Fruit fly (Drosophila melanogaster) whole organism, embryonic: Measurements from ENCODE around the gene CG6830.

Experiments
- Antp ChIP-seq: fragments of 200-800 bp; sonication (Bioruptor generic); optimal IDR thresholded peaks from 3 replicates; lab custom pipeline; 2016; ENCODE audit warnings: missing biosample characterization, missing genetic modification characterization
- Atf3 ChIP-seq: fragments of 200-800 bp; sonication (Bioruptor generic); optimal IDR thresholded peaks from 3 replicates; lab custom pipeline; 2016; ENCODE audit warnings: missing biosample characterization, missing genetic modification characterization
- Atf6 ChIP-seq: fragments of 200-800 bp; sonication (Bioruptor generic); IDR thresholded peaks from 2 replicates; pipeline ENCODE4 v1.3.6; 2022; ENCODE audit warnings: missing biosample characterization, missing genetic modification characterization
- CG10565 ChIP-seq: fragments of 200-800 bp; sonication (Bioruptor generic); optimal IDR thresholded peaks from 3 replicates; lab custom pipeline; 2016; ENCODE audit warnings: missing biosample characterization, mild to moderate bottlenecking, missing genetic modification characterization
- CG11504 ChIP-seq: fragments of 200-800 bp; sonication (Bioruptor generic); optimal IDR thresholded peaks from 3 replicates; lab custom pipeline; 2019; ENCODE audit warnings: missing biosample characterization, mild to moderate bottlenecking, missing genetic modification characterization, moderate library complexity
- CG11723 ChIP-seq: fragments of 200-800 bp; sonication (Bioruptor generic); optimal IDR thresholded peaks from 2 replicates; lab custom pipeline; 2017; ENCODE audit warnings: missing biosample characterization, mild to moderate bottlenecking, missing genetic modification characterization
- CG12659 ChIP-seq: fragments of 200-800 bp; sonication (Bioruptor generic); optimal IDR thresholded peaks from 3 replicates; lab custom pipeline; 2017; ENCODE audit warnings: mild to moderate bottlenecking, missing biosample characterization, missing genetic modification reagents, missing genetic modification characterization
- CG14441 ChIP-seq: fragments of 200-800 bp; sonication (Bioruptor generic); IDR thresholded peaks from 2 replicates; pipeline ENCODE4 v1.3.6; 2022; ENCODE audit warnings: missing biosample characterization, missing genetic modification characterization
- CG14667 ChIP-seq: fragments of 200-800 bp; sonication (Bioruptor generic); IDR thresholded peaks from 2 replicates; pipeline ENCODE4 v1.3.6; 2022; ENCODE audit warnings: missing biosample characterization, missing genetic modification characterization
- CG14710 ChIP-seq: fragments of 200-800 bp; sonication (Bioruptor generic); optimal IDR thresholded peaks from 3 replicates; lab custom pipeline; 2019; ENCODE audit warnings: missing biosample characterization, mild to moderate bottlenecking, missing genetic modification characterization, moderate library complexity
- CG17328 ChIP-seq: fragments of 200-800 bp; sonication (Bioruptor generic); IDR thresholded peaks from 2 replicates; pipeline ENCODE4 v1.3.6; 2022; ENCODE audit warnings: missing biosample characterization, missing genetic modification characterization
- CG17359 ChIP-seq: fragments of 200-800 bp; sonication (Bioruptor generic); optimal IDR thresholded peaks from 3 replicates; lab custom pipeline; 2018; ENCODE audit warnings: missing biosample characterization, mild to moderate bottlenecking, missing genetic modification characterization, moderate library complexity
- CG18262 ChIP-seq: fragments of 200-800 bp; optimal IDR thresholded peaks from 3 replicates; lab custom pipeline; 2019; ENCODE audit warnings: missing biosample characterization, mild to moderate bottlenecking, missing genetic modification characterization, moderate library complexity
- CG2889 ChIP-seq: fragments of 200-800 bp; sonication (Bioruptor generic); IDR thresholded peaks from 3 replicates; pipeline ENCODE4 v1.3.6; 2022; ENCODE audit warnings: missing biosample characterization, missing genetic modification characterization
- CG30431 ChIP-seq: fragments of 200-800 bp; sonication (Bioruptor generic); optimal IDR thresholded peaks from 2 replicates; lab custom pipeline; 2017; ENCODE audit warnings: missing biosample characterization, missing genetic modification characterization
- CG31224 ChIP-seq: fragments of 200-800 bp; sonication (Bioruptor generic); IDR thresholded peaks from 2 replicates; pipeline ENCODE4 v1.3.6; 2022; ENCODE audit warnings: missing biosample characterization, missing genetic modification characterization
- CG3838 ChIP-seq: fragments of 200-800 bp; sonication (Bioruptor generic); optimal IDR thresholded peaks from 3 replicates; lab custom pipeline; 2016; ENCODE audit warnings: missing biosample characterization, missing genetic modification characterization
- CG4328 ChIP-seq: fragments of 200-800 bp; sonication (Bioruptor generic); optimal IDR thresholded peaks from 3 replicates; lab custom pipeline; 2017; ENCODE audit warnings: missing biosample characterization, missing genetic modification reagents, missing genetic modification characterization
- CG4360 ChIP-seq: fragments of 200-800 bp; sonication (Bioruptor generic); IDR thresholded peaks from 2 replicates; pipeline ENCODE4 v1.3.6; 2022; ENCODE audit warnings: missing biosample characterization, missing genetic modification characterization
- CG7745 ChIP-seq: fragments of 200-800 bp; sonication (Bioruptor generic); optimal IDR thresholded peaks from 2 replicates; lab custom pipeline; 2018; ENCODE audit warnings: missing biosample characterization, mild to moderate bottlenecking, missing genetic modification characterization, moderate library complexity
- CG8281 ChIP-seq: fragments of 200-800 bp; sonication (Bioruptor generic); optimal IDR thresholded peaks from 2 replicates; lab custom pipeline; 2018; ENCODE audit warnings: missing biosample characterization, mild to moderate bottlenecking, missing genetic modification characterization, moderate library complexity
- D19B ChIP-seq: fragments of 200-800 bp; sonication (Bioruptor generic); optimal IDR thresholded peaks from 2 replicates; lab custom pipeline; 2017; ENCODE audit warnings: missing biosample characterization, mild to moderate bottlenecking, missing genetic modification characterization
- Dip3 ChIP-seq: fragments of 200-800 bp; sonication (Bioruptor generic); optimal IDR thresholded peaks from 3 replicates; lab custom pipeline; 2016; ENCODE audit warnings: missing biosample characterization, missing genetic modification characterization
- Ets65A ChIP-seq: fragments of 200-800 bp; sonication (Bioruptor generic); peaks from one replicate; lab custom pipeline; 2016; ENCODE audit warnings: missing biosample characterization, missing genetic modification characterization
- Gug ChIP-seq: fragments of 200-800 bp; sonication (Bioruptor generic); IDR thresholded peaks from 4 replicates; pipeline ENCODE4 v1.3.6; 2022; ENCODE audit warnings: missing biosample characterization, missing genetic modification characterization
- Hr51 ChIP-seq, 2 experiments: fragments of 200-800 bp; sonication (Bioruptor generic); optimal IDR thresholded peaks; 2 replicates in 1 of 2; 3 replicates in 1 of 2; lab custom pipeline; 2016 to 2018; ENCODE audit warnings: missing biosample characterization in 2 of 2, missing genetic modification characterization in 2 of 2, mild to moderate bottlenecking in 1 of 2, moderate library complexity in 1 of 2
- Neu2 ChIP-seq: fragments of 200-800 bp; sonication (Bioruptor generic); optimal IDR thresholded peaks from 3 replicates; lab custom pipeline; 2016; ENCODE audit warnings: missing biosample characterization, missing genetic modification characterization, borderline replicate concordance
- Pdp1 ChIP-seq, 2 experiments: fragments of 200-800 bp; sonication (Bioruptor generic); optimal IDR thresholded peaks; 3 replicates each; lab custom pipeline; 2016; ENCODE audit warnings: missing biosample characterization in 2 of 2, missing genetic modification characterization in 2 of 2, mild to moderate bottlenecking in 1 of 2, moderate library complexity in 1 of 2
- Ptx1 ChIP-seq: fragments of 200-800 bp; sonication (Bioruptor generic); IDR thresholded peaks from 2 replicates; pipeline ENCODE4 v1.3.6; 2022; ENCODE audit warnings: missing biosample characterization, missing genetic modification characterization
- Sox100B ChIP-seq: fragments of 200-800 bp; sonication (Bioruptor generic); optimal IDR thresholded peaks from 3 replicates; lab custom pipeline; 2018; ENCODE audit warnings: missing biosample characterization, mild to moderate bottlenecking, missing genetic modification characterization
- ab ChIP-seq: fragments of 200-800 bp; sonication (Bioruptor generic); optimal IDR thresholded peaks from 2 replicates; lab custom pipeline; 2016; ENCODE audit warnings: missing biosample characterization, missing genetic modification characterization
- amos ChIP-seq: fragments of 200-800 bp; sonication (Bioruptor generic); IDR thresholded peaks from 2 replicates; pipeline ENCODE4 v1.3.6; 2022; ENCODE audit warnings: missing biosample characterization, missing genetic modification characterization; ENCODE audit not compliant: partially characterized antibody
- aop ChIP-seq: fragments of 200-800 bp; sonication (Bioruptor generic); IDR thresholded peaks from 2 replicates; pipeline ENCODE4 v1.3.6; 2022; ENCODE audit warnings: missing biosample characterization, missing genetic modification characterization
- ato ChIP-seq: fragments of 200-800 bp; sonication (Bioruptor generic); IDR thresholded peaks from 2 replicates; pipeline ENCODE4 v1.3.6; 2022; ENCODE audit warnings: missing biosample characterization, missing genetic modification characterization; ENCODE audit not compliant: partially characterized antibody
- croc ChIP-seq: fragments of 200-800 bp; sonication (Bioruptor generic); conservative IDR thresholded peaks from 3 replicates; pipeline ENCODE4 v1.3.6; 2022; ENCODE audit warnings: missing biosample characterization, missing genetic modification characterization
- cwo ChIP-seq: fragments of 200-800 bp; sonication (Bioruptor generic); optimal IDR thresholded peaks from 3 replicates; lab custom pipeline; 2017; ENCODE audit warnings: missing biosample characterization, missing genetic modification characterization, mild to moderate bottlenecking, moderate library complexity, missing genetic modification reagents
- dmrt11E ChIP-seq: fragments of 200-800 bp; sonication (Bioruptor generic); optimal IDR thresholded peaks from 3 replicates; lab custom pipeline; 2018; ENCODE audit warnings: missing biosample characterization, mild to moderate bottlenecking, missing genetic modification characterization, moderate library complexity
- ewg ChIP-seq: fragments of 200-800 bp; sonication (Bioruptor generic); optimal IDR thresholded peaks from 3 replicates; lab custom pipeline; 2017; ENCODE audit warnings: mild to moderate bottlenecking, missing biosample characterization, missing genetic modification reagents, missing genetic modification characterization
- fd64A ChIP-seq: fragments of 200-800 bp; sonication (Bioruptor generic); optimal IDR thresholded peaks from 3 replicates; lab custom pipeline; 2018; ENCODE audit warnings: missing biosample characterization, mild to moderate bottlenecking, missing genetic modification characterization
- fu2 ChIP-seq: fragments of 200-800 bp; sonication (Bioruptor generic); optimal IDR thresholded peaks from 2 replicates; lab custom pipeline; 2016; ENCODE audit warnings: missing biosample characterization, missing genetic modification characterization
- gro ChIP-seq: fragments of 200-800 bp; sonication (Bioruptor generic); optimal IDR thresholded peaks from 2 replicates; lab custom pipeline; 2016; ENCODE audit warnings: missing biosample characterization, missing genetic modification characterization
- h ChIP-seq: fragments of >200 bp; optimal IDR thresholded peaks from 2 replicates; lab custom pipeline; 2017
- jing ChIP-seq: fragments of 200-800 bp; sonication (Bioruptor generic); optimal IDR thresholded peaks from 2 replicates; lab custom pipeline; 2018; ENCODE audit warnings: missing biosample characterization, mild to moderate bottlenecking, missing genetic modification characterization
- kni ChIP-seq: fragments of 200-800 bp; sonication (Bioruptor generic); optimal IDR thresholded peaks from 3 replicates; lab custom pipeline; 2017; ENCODE audit warnings: mild to moderate bottlenecking, missing biosample characterization, missing genetic modification reagents, missing genetic modification characterization
- pita ChIP-seq: fragments of 200-800 bp; sonication (Bioruptor generic); optimal IDR thresholded peaks from 2 replicates; lab custom pipeline; 2017; ENCODE audit warnings: missing biosample characterization, mild to moderate bottlenecking, missing genetic modification characterization
- pros ChIP-seq: fragments of 200-800 bp; sonication (Bioruptor generic); optimal IDR thresholded peaks from 3 replicates; lab custom pipeline; 2019; ENCODE audit warnings: missing biosample characterization, mild to moderate bottlenecking, missing genetic modification characterization, moderate library complexity
- pzg ChIP-seq: fragments of 200-800 bp; sonication (Bioruptor generic); optimal IDR thresholded peaks from 3 replicates; lab custom pipeline; 2018; ENCODE audit warnings: missing biosample characterization, mild to moderate bottlenecking, missing genetic modification characterization, moderate library complexity
- run ChIP-seq: fragments of 200-800 bp; sonication (Bioruptor generic); optimal IDR thresholded peaks from 3 replicates; lab custom pipeline; 2018; ENCODE audit warnings: missing biosample characterization, mild to moderate bottlenecking, missing genetic modification characterization
- sens-2 ChIP-seq: fragments of 200-800 bp; sonication (Bioruptor generic); IDR thresholded peaks from 2 replicates; pipeline ENCODE4 v1.3.6; 2022; ENCODE audit warnings: missing biosample characterization, missing genetic modification characterization
- tll ChIP-seq, 2 experiments: fragments of 200-800 bp in 1 of 2; fragments of >200 bp in 1 of 2; sonication (Bioruptor generic) in 1 of 2; optimal IDR thresholded peaks; 2 replicates each; lab custom pipeline; 2017 to 2019; ENCODE audit warnings: missing biosample characterization in 2 of 2, missing genetic modification characterization in 2 of 2, mild to moderate bottlenecking in 1 of 2, moderate library complexity in 1 of 2
- wek ChIP-seq: fragments of 200-800 bp; sonication (Bioruptor generic); optimal IDR thresholded peaks from 3 replicates; lab custom pipeline; 2018; ENCODE audit warnings: missing biosample characterization, mild to moderate bottlenecking, missing genetic modification characterization, moderate library complexity

The CG6830 gene

dm6 chr3R:11663441-11663840 is 20.7 kb downstream of the CG6830 start (continued):
- TF ChIP-seq D19B (GFP tag; lab: Kevin White, UChicago) = no peak
- no peak for TF ChIP-seq CG7745 (tag; lab: Kevin White, UChicago)
- TF ChIP-seq kni = no peak
- TF ChIP-seq CG14710 (tag; lab: Kevin White, UChicago) = peak; percentile 25
- no peak for TF ChIP-seq dmrt11E (tag; lab: Kevin White, UChicago)
- TF ChIP-seq h (lab: Kevin White, UChicago) = no peak
- no peak for TF ChIP-seq CG30431 (GFP tag; lab: Kevin White, UChicago)
- no peak for TF ChIP-seq fd64A (GFP tag; lab: Kevin White, UChicago)
- no peak for TF ChIP-seq pita (GFP tag; lab: Kevin White, UChicago)
- TF ChIP-seq CG4360 (GFP tag; lab: Robert Waterston, UW) = no peak
- peak; percentile 76 for TF ChIP-seq Sox100B (GFP tag; lab: Kevin White, UChicago)
- peak; percentile 3 for TF ChIP-seq CG8281 (tag; lab: Kevin White, UChicago)
- TF ChIP-seq Neu2 = no peak
- peak; percentile 62 for TF ChIP-seq Ptx1 (GFP tag; lab: Robert Waterston, UW)
- TF ChIP-seq pzg (GFP tag; lab: Kevin White, UChicago) = no peak
- TF ChIP-seq fu2 = no peak
- TF ChIP-seq ato = no peak
- TF ChIP-seq Antp (GFP tag; lab: Kevin White, UChicago) = no peak
- TF ChIP-seq Pdp1 (GFP tag; optimal IDR thresholded peaks at IDR 0.05; lab: Kevin White, UChicago) = no peak
- peak; percentile 68 for TF ChIP-seq CG18262 (tag; lab: Kevin White, UChicago)
- TF ChIP-seq CG11723 (GFP tag; lab: Kevin White, UChicago) = peak; percentile 14
- no peak for TF ChIP-seq Gug (GFP tag; lab: Robert Waterston, UW)
- TF ChIP-seq jing (GFP tag; lab: Kevin White, UChicago) = no peak
- no peak for TF ChIP-seq CG4328 (GFP tag; lab: Kevin White, UChicago)
- no peak for TF ChIP-seq amos (GFP tag; lab: Robert Waterston, UW)
- peak; percentile 28 for TF ChIP-seq CG12659
- no peak for TF ChIP-seq Dip3 (GFP tag; lab: Kevin White, UChicago)
- TF ChIP-seq tll (GFP tag; optimal IDR thresholded peaks at IDR 0.05; lab: Kevin White, UChicago) = no peak
- TF ChIP-seq Atf3 (GFP tag; lab: Kevin White, UChicago) = no peak
- TF ChIP-seq ab (GFP tag; lab: Kevin White, UChicago) = no peak
- no peak for TF ChIP-seq sens-2 (GFP tag; lab: Robert Waterston, UW)
- 0 out of 2 replicates have a peak, but pooled peaks have one; percentile 13 for TF ChIP-seq CG17328
- no peak for TF ChIP-seq CG2889 (GFP tag; lab: Robert Waterston, UW)
- TF ChIP-seq pros (GFP tag; lab: Kevin White, UChicago) = no peak
- TF ChIP-seq cwo = peak; percentile 31
- no peak for TF ChIP-seq croc (GFP tag; lab: Robert Waterston, UW)
- peak; percentile 24 for TF ChIP-seq run
- no peak for TF ChIP-seq CG3838 (GFP tag; lab: Kevin White, UChicago)
- peak in 1 of 2 experiments; percentile 83 for TF ChIP-seq Hr51 (GFP tag; optimal IDR thresholded peaks at IDR 0.05; lab: Kevin White, UChicago)
- TF ChIP-seq CG14441 (GFP tag; lab: Robert Waterston, UW) = no peak
- TF ChIP-seq CG17359 = peak; percentile 62
- TF ChIP-seq CG10565 (GFP tag; lab: Kevin White, UChicago) = no peak
- no peak for TF ChIP-seq CG14667
- peak; percentile 77 for TF ChIP-seq CG11504 (tag; lab: Kevin White, UChicago)
- TF ChIP-seq Atf6 (GFP tag; lab: Robert Waterston, UW) = no peak
- TF ChIP-seq CG31224 (GFP tag; lab: Robert Waterston, UW) = no peak
- TF ChIP-seq aop (GFP tag; lab: Robert Waterston, UW) = no peak
- peak; percentile 6 for TF ChIP-seq ewg (GFP tag; lab: Kevin White, UChicago)
- no peak for TF ChIP-seq gro
- TF ChIP-seq wek = no peak
- no peak for TF ChIP-seq Ets65A
